Fruit fly (Drosophila melanogaster) whole organism, embryonic: ENCODE data around the gene ClpP.

Experiments used
- CG10979 ChIP-seq: fragments of 200-800 bp; sonication (Bioruptor generic); optimal IDR thresholded peaks from 2 replicates; lab custom pipeline; 2018; ENCODE audit warnings: missing biosample characterization, mild to moderate bottlenecking, missing genetic modification characterization, moderate library complexity
- CG11085 ChIP-seq: fragments of 200-800 bp; sonication (Bioruptor generic); IDR thresholded peaks from 2 replicates; pipeline ENCODE4 v1.3.6; 2022; ENCODE audit warnings: missing biosample characterization, missing genetic modification characterization
- CG12104 ChIP-seq: fragments of 200-800 bp; sonication (Bioruptor generic); optimal IDR thresholded peaks from 3 replicates; lab custom pipeline; 2016; ENCODE audit warnings: missing biosample characterization, missing genetic modification characterization
- CG12219 ChIP-seq: fragments of 200-800 bp; sonication (Bioruptor generic); optimal IDR thresholded peaks from 3 replicates; lab custom pipeline; 2018; ENCODE audit warnings: missing biosample characterization, mild to moderate bottlenecking, missing genetic modification characterization
- CG12299 ChIP-seq: fragments of 200-800 bp; sonication (Bioruptor generic); optimal IDR thresholded peaks from 2 replicates; lab custom pipeline; 2018; ENCODE audit warnings: missing biosample characterization, mild to moderate bottlenecking, missing genetic modification characterization
- CG1233 ChIP-seq: fragments of 200-800 bp; sonication (Bioruptor generic); optimal IDR thresholded peaks from 4 replicates; lab custom pipeline; 2018; ENCODE audit warnings: missing biosample characterization, mild to moderate bottlenecking, missing genetic modification characterization
- CG13296 ChIP-seq: fragments of 200-800 bp; sonication (Bioruptor generic); optimal IDR thresholded peaks from 3 replicates; lab custom pipeline; 2018; ENCODE audit warnings: missing biosample characterization, mild to moderate bottlenecking, missing genetic modification characterization
- CG14014 ChIP-seq: fragments of 200-800 bp; sonication (Bioruptor generic); IDR thresholded peaks from 2 replicates; pipeline ENCODE4 v1.3.6; 2022; ENCODE audit warnings: missing biosample characterization, missing genetic modification characterization
- CG14710 ChIP-seq: fragments of 200-800 bp; sonication (Bioruptor generic); optimal IDR thresholded peaks from 3 replicates; lab custom pipeline; 2019; ENCODE audit warnings: missing biosample characterization, mild to moderate bottlenecking, missing genetic modification characterization, moderate library complexity
- CG17385 ChIP-seq: fragments of 200-800 bp; sonication (Bioruptor generic); optimal IDR thresholded peaks from 3 replicates; lab custom pipeline; 2018; ENCODE audit warnings: missing biosample characterization, mild to moderate bottlenecking, missing genetic modification characterization
- CG18262 ChIP-seq: fragments of 200-800 bp; optimal IDR thresholded peaks from 3 replicates; lab custom pipeline; 2019; ENCODE audit warnings: missing biosample characterization, mild to moderate bottlenecking, missing genetic modification characterization, moderate library complexity
- CG18599 ChIP-seq: fragments of 200-800 bp; sonication (Bioruptor generic); optimal IDR thresholded peaks from 3 replicates; lab custom pipeline; 2017; ENCODE audit warnings: missing biosample characterization, missing genetic modification characterization, mild to moderate bottlenecking, moderate library complexity, missing genetic modification reagents
- CG30020 ChIP-seq: fragments of 200-800 bp; optimal IDR thresholded peaks from 2 replicates; lab custom pipeline; 2019; ENCODE audit warnings: missing biosample characterization, mild to moderate bottlenecking, missing genetic modification characterization, moderate library complexity
- CG3281 ChIP-seq: fragments of 200-800 bp; sonication (Bioruptor generic); optimal IDR thresholded peaks from 3 replicates; lab custom pipeline; 2017; ENCODE audit warnings: missing biosample characterization, mild to moderate bottlenecking, missing genetic modification characterization
- CG3726 ChIP-seq: fragments of 200-800 bp; sonication (Bioruptor generic); IDR thresholded peaks from 3 replicates; pipeline ENCODE4, ENCODE4 v1.3.6; 2022; ENCODE audit warnings: missing biosample characterization, missing genetic modification characterization
- CG3995 ChIP-seq: fragments of 200-800 bp; sonication (Bioruptor generic); optimal IDR thresholded peaks from 3 replicates; lab custom pipeline; 2016; ENCODE audit warnings: missing biosample characterization, missing genetic modification characterization
- CG4617 ChIP-seq: fragments of 200-800 bp; sonication (Bioruptor generic); optimal IDR thresholded peaks from 3 replicates; lab custom pipeline; 2016; ENCODE audit warnings: missing biosample characterization, missing genetic modification characterization, borderline replicate concordance
- CG4730 ChIP-seq: fragments of 200-800 bp; sonication (Bioruptor generic); IDR thresholded peaks from 2 replicates; pipeline ENCODE4 v1.3.6; 2022; ENCODE audit warnings: missing biosample characterization, missing genetic modification characterization
- CG7987 ChIP-seq: fragments of 200-800 bp; sonication (Bioruptor generic); optimal IDR thresholded peaks from 2 replicates; lab custom pipeline; 2018; ENCODE audit warnings: missing biosample characterization, mild to moderate bottlenecking, missing genetic modification characterization, moderate library complexity
- CG8924 ChIP-seq: fragments of 200-800 bp; optimal IDR thresholded peaks from 3 replicates; lab custom pipeline; 2019; ENCODE audit warnings: missing biosample characterization, mild to moderate bottlenecking, missing genetic modification characterization, moderate library complexity
- Doc3 ChIP-seq: fragments of 200-800 bp; sonication (Bioruptor generic); IDR thresholded peaks from 3 replicates; pipeline ENCODE4 v1.3.6; 2022; ENCODE audit warnings: missing biosample characterization, missing genetic modification characterization; ENCODE audit not compliant: partially characterized antibody
- Drgx ChIP-seq: fragments of 200-800 bp; sonication (Bioruptor generic); IDR thresholded peaks from 2 replicates; pipeline ENCODE4 v1.3.6; 2022; ENCODE audit warnings: missing biosample characterization, missing genetic modification characterization
- Fer1 ChIP-seq: fragments of 200-800 bp; sonication (Bioruptor generic); optimal IDR thresholded peaks from 2 replicates; lab custom pipeline; 2017; ENCODE audit warnings: missing biosample characterization, mild to moderate bottlenecking, missing genetic modification characterization
- HHEX ChIP-seq: fragments of 200-800 bp; sonication (Bioruptor generic); optimal IDR thresholded peaks from 3 replicates; lab custom pipeline; 2017; ENCODE audit warnings: missing biosample characterization, mild to moderate bottlenecking, missing genetic modification characterization, missing genetic modification reagents
- MESR4 ChIP-seq: fragments of 200-800 bp; sonication (Bioruptor generic); optimal IDR thresholded peaks from 2 replicates; lab custom pipeline; 2018; ENCODE audit warnings: missing biosample characterization, mild to moderate bottlenecking, missing genetic modification characterization, moderate library complexity
- Mad ChIP-seq: fragments of 200-800 bp; sonication (Bioruptor generic); optimal IDR thresholded peaks from 2 replicates; lab custom pipeline; 2016; ENCODE audit warnings: missing biosample characterization, missing genetic modification characterization
- Med ChIP-seq: fragments of 200-800 bp; sonication (Bioruptor generic); peaks from one replicate; lab custom pipeline; 2016; ENCODE audit warnings: missing biosample characterization, missing genetic modification characterization, mild to moderate bottlenecking, inconsistent platforms, moderate library complexity
- Pdp1 ChIP-seq, 2 experiments: fragments of 200-800 bp; sonication (Bioruptor generic); optimal IDR thresholded peaks; 3 replicates each; lab custom pipeline; 2016; ENCODE audit warnings: missing biosample characterization in 2 of 2, missing genetic modification characterization in 2 of 2, mild to moderate bottlenecking in 1 of 2, moderate library complexity in 1 of 2
- Poxn ChIP-seq: fragments of 200-800 bp; sonication (Bioruptor generic); IDR thresholded peaks from 2 replicates; pipeline ENCODE4 v1.3.6; 2022; ENCODE audit warnings: missing biosample characterization, missing genetic modification characterization
- Sox100B ChIP-seq: fragments of 200-800 bp; sonication (Bioruptor generic); optimal IDR thresholded peaks from 3 replicates; lab custom pipeline; 2018; ENCODE audit warnings: missing biosample characterization, mild to moderate bottlenecking, missing genetic modification characterization
- Vsx1 ChIP-seq: fragments of 200-800 bp; sonication (Bioruptor generic); optimal IDR thresholded peaks from 2 replicates; lab custom pipeline; 2017; ENCODE audit warnings: missing biosample characterization, mild to moderate bottlenecking, missing genetic modification characterization, missing genetic modification reagents
- Xbp1 ChIP-seq: fragments of 200-800 bp; sonication (Bioruptor generic); optimal IDR thresholded peaks from 3 replicates; lab custom pipeline; 2016; ENCODE audit warnings: missing biosample characterization, mild to moderate bottlenecking, missing genetic modification characterization
- Xrp1 ChIP-seq: fragments of 200-800 bp; sonication (Bioruptor generic); IDR thresholded peaks from 2 replicates; pipeline ENCODE4 v1.3.6; 2022; ENCODE audit warnings: missing biosample characterization, missing genetic modification characterization
- YL-1 ChIP-seq: fragments of 200-800 bp; sonication (Bioruptor generic); optimal IDR thresholded peaks from 3 replicates; lab custom pipeline; 2017; ENCODE audit warnings: missing biosample characterization, mild to moderate bottlenecking, missing genetic modification characterization
- cg ChIP-seq: fragments of 200-800 bp; sonication (Bioruptor generic); optimal IDR thresholded peaks from 3 replicates; lab custom pipeline; 2019; ENCODE audit warnings: missing biosample characterization, mild to moderate bottlenecking, missing genetic modification characterization, moderate library complexity
- chn ChIP-seq: fragments of 200-800 bp; sonication (Bioruptor generic); optimal IDR thresholded peaks from 2 replicates; lab custom pipeline; 2016; ENCODE audit warnings: missing biosample characterization, missing genetic modification characterization
- corto ChIP-seq: fragments of 200-800 bp; sonication (Bioruptor generic); optimal IDR thresholded peaks from 2 replicates; lab custom pipeline; 2016; ENCODE audit warnings: missing biosample characterization, mild to moderate bottlenecking, missing genetic modification characterization, moderate library complexity
- eve ChIP-seq, 2 experiments: fragments of >200 bp; optimal IDR thresholded peaks; 2 replicates each; lab custom pipeline; 2017; ENCODE audit warnings: missing biosample characterization in 2 of 2, missing genetic modification characterization in 2 of 2
- gro ChIP-seq: fragments of 200-800 bp; sonication (Bioruptor generic); optimal IDR thresholded peaks from 2 replicates; lab custom pipeline; 2016; ENCODE audit warnings: missing biosample characterization, missing genetic modification characterization
- kni ChIP-seq: fragments of 200-800 bp; sonication (Bioruptor generic); optimal IDR thresholded peaks from 3 replicates; lab custom pipeline; 2017; ENCODE audit warnings: mild to moderate bottlenecking, missing biosample characterization, missing genetic modification reagents, missing genetic modification characterization
- odd ChIP-seq: fragments of 200-800 bp; sonication (Bioruptor generic); optimal IDR thresholded peaks from 2 replicates; lab custom pipeline; 2017; ENCODE audit warnings: missing biosample characterization, mild to moderate bottlenecking, missing genetic modification characterization
- sob ChIP-seq: fragments of 200-800 bp; sonication (Bioruptor generic); IDR thresholded peaks from 2 replicates; pipeline ENCODE4 v1.3.6; 2022; ENCODE audit warnings: missing biosample characterization, missing genetic modification characterization
- tll ChIP-seq, 2 experiments: fragments of 200-800 bp in 1 of 2; fragments of >200 bp in 1 of 2; sonication (Bioruptor generic) in 1 of 2; optimal IDR thresholded peaks; 2 replicates each; lab custom pipeline; 2017 to 2019; ENCODE audit warnings: missing biosample characterization in 2 of 2, missing genetic modification characterization in 2 of 2, mild to moderate bottlenecking in 1 of 2, moderate library complexity in 1 of 2
- tna ChIP-seq: fragments of 200-800 bp; sonication (Bioruptor generic); IDR thresholded peaks from 2 replicates; pipeline ENCODE4 v1.3.6; 2022; ENCODE audit warnings: missing biosample characterization, missing genetic modification characterization; ENCODE audit not compliant: partially characterized antibody
- unc-4 ChIP-seq: fragments of 200-800 bp; sonication (Bioruptor generic); IDR thresholded peaks from 2 replicates; pipeline ENCODE4 v1.3.6; 2022; ENCODE audit warnings: missing biosample characterization, missing genetic modification characterization; ENCODE audit not compliant: partially characterized antibody
- wek ChIP-seq: fragments of 200-800 bp; sonication (Bioruptor generic); optimal IDR thresholded peaks from 3 replicates; lab custom pipeline; 2018; ENCODE audit warnings: missing biosample characterization, mild to moderate bottlenecking, missing genetic modification characterization, moderate library complexity
- zen ChIP-seq: fragments of 200-800 bp; sonication (Bioruptor generic); optimal IDR thresholded peaks from 3 replicates; lab custom pipeline; 2018; ENCODE audit warnings: missing biosample characterization, mild to moderate bottlenecking, missing genetic modification characterization, moderate library complexity

Gene ClpP

DNA sequence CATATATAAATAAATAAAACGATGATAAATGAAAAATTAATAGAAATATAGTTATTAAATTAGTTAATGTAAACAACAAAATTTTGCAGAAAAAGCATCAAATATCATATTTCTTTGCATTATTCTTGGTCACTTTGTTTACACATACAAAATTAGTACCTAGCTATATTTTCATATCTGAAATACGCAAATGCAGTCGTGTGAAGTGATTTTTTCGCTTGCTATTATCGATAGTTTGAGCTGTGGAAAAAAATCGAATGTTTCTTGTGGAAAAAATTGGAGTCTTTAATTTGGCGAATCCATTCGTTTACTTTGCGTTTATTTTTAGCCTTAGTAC, 39.9 kb downstream of the ClpP start, which contains the start of gene Cnot4 (continued):
- TF ChIP-seq CG4730 (GFP tag; lab: Robert Waterston, UW) (no peak), HHEX (GFP tag; lab: Kevin White, UChicago) (no peak), CG10979 (tag; lab: Kevin White, UChicago) (no peak), CG3995 (GFP tag; lab: Kevin White, UChicago) (peak; percentile 96), CG12219 (GFP tag; lab: Kevin White, UChicago) (no peak), sob (no peak), CG14710 (peak; percentile 63), Doc3 (peak; percentile 38; the same call in 1 of the 3 replicates), Xbp1 (GFP tag; lab: Kevin White, UChicago) (no peak), CG18599 (GFP tag; lab: Kevin White, UChicago) (no peak), CG12104 (GFP tag; lab: Kevin White, UChicago) (no peak), Drgx (GFP tag; lab: Robert Waterston, UW) (no peak), zen (peak; percentile 16), Vsx1 (GFP tag; lab: Kevin White, UChicago) (no peak), CG18262 (tag; lab: Kevin White, UChicago) (peak; percentile 30)

DNA sequence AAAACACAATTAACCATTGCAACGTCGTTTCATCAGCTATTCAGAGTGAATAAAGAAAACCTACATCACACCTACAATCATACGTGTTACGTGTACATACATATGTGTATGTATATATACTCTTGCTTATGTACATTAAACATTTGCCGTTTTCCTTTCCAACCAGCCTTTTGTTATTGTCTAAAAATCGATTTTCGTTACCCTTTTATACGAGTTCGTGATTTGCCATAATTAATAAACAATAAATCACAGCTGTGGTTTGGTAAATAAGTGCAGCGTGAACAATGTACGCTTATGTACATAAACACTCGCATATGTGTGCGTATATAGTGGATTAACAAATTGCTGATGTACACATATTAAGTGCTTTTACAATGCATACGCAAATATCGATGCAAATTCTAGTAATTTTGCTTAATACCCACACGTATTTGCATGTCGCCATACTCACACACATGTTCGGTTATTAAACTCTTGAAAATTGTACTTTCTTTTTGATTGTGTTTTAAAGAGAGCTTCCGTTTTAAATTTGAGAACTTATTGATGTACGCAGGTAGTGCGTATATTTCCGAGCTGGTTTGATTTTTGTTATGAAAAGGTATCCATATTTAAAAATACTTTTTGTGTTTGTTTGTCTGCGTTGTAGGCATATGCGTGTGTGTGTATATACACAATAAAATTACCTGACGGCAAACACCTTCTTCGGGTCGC, 40.4 kb downstream of the ClpP start:
- peak in 1 of 2 experiments; percentile 91 for TF ChIP-seq eve (GFP tag; optimal IDR thresholded peaks at IDR 0.05; lab: Kevin White, UChicago)
- 0 out of 2 replicates have a peak, but pooled peaks have one; percentile 17 for TF ChIP-seq tna
- TF ChIP-seq YL-1 (GFP tag; lab: Kevin White, UChicago), result peak; percentile 17
- peak; percentile 6 for TF ChIP-seq Sox100B (GFP tag; lab: Kevin White, UChicago)
- TF ChIP-seq HHEX (GFP tag; lab: Kevin White, UChicago), result no peak
- peak; percentile 12 for TF ChIP-seq CG8924 (tag; lab: Kevin White, UChicago)
- peak; percentile 9 for TF ChIP-seq corto (GFP tag; lab: Kevin White, UChicago)
- peak; percentile 42 for TF ChIP-seq wek
- TF ChIP-seq CG3281, result peak; percentile 5
- TF ChIP-seq Fer1, result peak; percentile 49
- TF ChIP-seq CG17385, result no peak
- TF ChIP-seq CG30020 (tag; lab: Kevin White, UChicago), result peak; percentile 59
- TF ChIP-seq chn (GFP tag; lab: Kevin White, UChicago), result no peak
- peak in 1 of 2 experiments; percentile 30 for TF ChIP-seq tll (GFP tag; optimal IDR thresholded peaks at IDR 0.05; lab: Kevin White, UChicago)
- TF ChIP-seq odd (GFP tag; lab: Kevin White, UChicago), result peak; percentile 56
- no peak for TF ChIP-seq Poxn (GFP tag; lab: Robert Waterston, UW)
- TF ChIP-seq gro (GFP tag; lab: Kevin White, UChicago), result peak; percentile 0
- no peak for TF ChIP-seq CG3726 (GFP tag; lab: Robert Waterston, UW)
- TF ChIP-seq Pdp1 (GFP tag; optimal IDR thresholded peaks at IDR 0.05; lab: Kevin White, UChicago), result peak in 1 of 2 experiments; percentile 74
- TF ChIP-seq Med, result peak; percentile 70
- 0 out of 2 replicates have a peak, but pooled peaks have one; percentile 6 for TF ChIP-seq unc-4 (GFP tag; lab: Robert Waterston, UW)
- peak; percentile 70 for TF ChIP-seq MESR4
- peak; percentile 17 for TF ChIP-seq CG4617 (GFP tag; lab: Kevin White, UChicago)
- TF ChIP-seq CG1233 (GFP tag; lab: Kevin White, UChicago), result peak; percentile 1
- peak; percentile 23 for TF ChIP-seq CG12299 (tag; lab: Kevin White, UChicago)
- peak; percentile 27; the same call in 1 of the 2 replicates for TF ChIP-seq CG14014 (GFP tag; lab: Robert Waterston, UW)
- TF ChIP-seq CG7987, result peak; percentile 61
- TF ChIP-seq Mad, result no peak
- TF ChIP-seq CG11085 (GFP tag; lab: Robert Waterston, UW), result no peak
- peak; percentile 84 for TF ChIP-seq cg (GFP tag; lab: Kevin White, UChicago)
- 0 out of 2 replicates have a peak, but pooled peaks have one; percentile 6 for TF ChIP-seq Xrp1 (GFP tag; lab: Robert Waterston, UW)
- peak; percentile 60 for TF ChIP-seq CG13296 (GFP tag; lab: Kevin White, UChicago)
- peak; percentile 37 for TF ChIP-seq kni (GFP tag; lab: Kevin White, UChicago)
